Worm (Caenorhabditis elegans): ENCODE data around the gene C18B2.3.

The C18B2.3 gene

ce11 chrX:3584481-3584880, 17.1 kb upstream of the C18B2.3 start:
- TF ChIP-seq aha-1 (tag) (peak; percentile 90), lin-13 (GFP tag; optimal IDR thresholded peaks at IDR 0.05) (no peak), nhr-10 (tag; optimal IDR thresholded peaks at IDR 0.05) (no peak)

ce11 chrX:3585625-3586024, 16.0 kb upstream of the C18B2.3 start, which contains the start of gene T27A10.2:
T27A10.2 (plus strand) TSS chrX:3585957.
- no peak for TF ChIP-seq Y105C5A.15 (GFP tag; IDR thresholded peaks at IDR 0.05)
- peak; percentile 73 for TF ChIP-seq set-16 (GFP tag; IDR thresholded peaks at IDR 0.05)
- no peak for TF ChIP-seq unc-62 (GFP tag; optimal IDR thresholded peaks at IDR 0.05 in 1 of 2)
- no peak for TF ChIP-seq unc-62 (tag; optimal IDR thresholded peaks at IDR 0.05)
- no peak for TF ChIP-seq vab-7 (GFP tag; IDR thresholded peaks at IDR 0.05)
- peak; percentile 65 for TF ChIP-seq aha-1 (tag)
- TF ChIP-seq mes-2 (tag; optimal IDR thresholded peaks at IDR 0.05; ENCODE audit: poor library complexity, severe bottlenecking): no peak
- no peak for TF ChIP-seq gei-8 (GFP tag; optimal IDR thresholded peaks at IDR 0.05)
- TF ChIP-seq arid-1 (GFP tag; conservative IDR thresholded peaks at IDR 0.05): no peak

- TF ChIP-seq unc-62 (GFP tag; optimal IDR thresholded peaks at IDR 0.05 in 1 of 2) (peak in 1 of 2 experiments; percentile 11), unc-62 (tag; optimal IDR thresholded peaks at IDR 0.05) (no peak), Y5F2A.4 (GFP tag; optimal IDR thresholded peaks at IDR 0.05) (no peak)
These were observed 11.1 kb upstream of the C18B2.3 start for ce11 chrX:3590510-3590909.

DNA sequence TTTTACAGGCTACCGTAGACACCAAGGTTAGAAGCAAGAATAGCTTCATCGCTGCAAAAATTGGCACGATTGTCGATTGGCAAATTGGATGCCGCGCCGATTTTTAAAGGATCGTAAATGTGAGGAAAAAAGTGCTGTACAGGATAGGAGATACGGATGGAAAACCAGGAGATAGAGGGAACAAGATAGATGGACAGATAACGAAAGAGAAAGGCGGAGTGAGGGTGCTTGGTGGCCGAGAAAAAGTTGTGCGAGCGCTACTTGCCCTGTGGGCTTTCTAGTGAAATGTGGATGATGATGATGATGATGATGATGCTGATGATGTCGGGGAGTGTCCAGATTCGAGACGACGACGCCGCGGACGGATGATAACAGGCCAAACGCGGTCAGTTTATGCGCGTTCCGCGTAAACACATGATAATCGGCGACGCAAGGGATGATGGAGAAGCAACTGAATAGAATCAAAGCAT, 5.3 kb upstream of the C18B2.3 start, which contains the start of gene T27A10.6:
Gene T27A10.6, minus strand, starts transcription at position 51 of the 470 bp plus-strand sequence.
- TF ChIP-seq hlh-11 (tag; optimal IDR thresholded peaks at IDR 0.05) (peak; percentile 55), mxl-3 (GFP tag; optimal IDR thresholded peaks at IDR 0.05) (peak; percentile 41), unc-62 (GFP tag; optimal IDR thresholded peaks at IDR 0.05 in 1 of 2) (peak in 1 of 2 experiments; percentile 9), unc-62 (tag; optimal IDR thresholded peaks at IDR 0.05) (no peak), R02D3.7 (tag; optimal IDR thresholded peaks at IDR 0.05) (no peak)

- no peak for TF ChIP-seq lim-7 (GFP tag; IDR thresholded peaks at IDR 0.05)
- no peak for TF ChIP-seq ctbp-1 (GFP tag; IDR thresholded peaks at IDR 0.05)
- TF ChIP-seq daf-19 (GFP tag; conservative IDR thresholded peaks at IDR 0.05): no peak
- TF ChIP-seq ZK546.5 (tag; optimal IDR thresholded peaks at IDR 0.05): no peak
- no peak for TF ChIP-seq aha-1 (tag)
- no peak for TF ChIP-seq mdt-29 (GFP tag; IDR thresholded peaks at IDR 0.05)
- TF ChIP-seq ceh-82 (tag; optimal IDR thresholded peaks at IDR 0.05): no peak
- TF ChIP-seq ztf-7 (tag; optimal IDR thresholded peaks at IDR 0.05): no peak
- no peak for TF ChIP-seq nhr-41 (GFP tag; IDR thresholded peaks at IDR 0.05)
- TF ChIP-seq nhr-237 (tag; optimal IDR thresholded peaks at IDR 0.05): no peak
These were observed 4.7 kb upstream of the C18B2.3 start for ce11 chrX:3596967-3597366.

ce11 chrX:3599860-3600259, 1.8 kb upstream of the C18B2.3 start:
- peak in 1 of 2 experiments; percentile 84 for TF ChIP-seq daf-16 (GFP tag; optimal IDR thresholded peaks at IDR 0.05)
- TF ChIP-seq daf-16 (tag; optimal IDR thresholded peaks at IDR 0.05): no peak
- no peak for TF ChIP-seq madf-9 (GFP tag; conservative IDR thresholded peaks at IDR 0.05)

ce11 chrX:3600390-3600789, 1.2 kb upstream of the C18B2.3 start, which contains the start of gene cgr-1:
cgr-1 (minus strand) TSS chrX:3600457.
- TF ChIP-seq dve-1 (tag; optimal IDR thresholded peaks at IDR 0.05; ENCODE audit: insufficient read depth) (peak; percentile 63), ceh-20 (GFP tag; IDR thresholded peaks at IDR 0.05) (no peak), pqm-1 (tag; optimal IDR thresholded peaks at IDR 0.05) (peak; percentile 46), nhr-28 (tag; optimal IDR thresholded peaks at IDR 0.05) (peak; percentile 57), daf-16 (GFP tag; optimal IDR thresholded peaks at IDR 0.05) (no peak), daf-16 (tag; optimal IDR thresholded peaks at IDR 0.05) (peak; percentile 80), hlh-11 (tag; optimal IDR thresholded peaks at IDR 0.05) (peak; percentile 47), dmd-6 (GFP tag; IDR thresholded peaks at IDR 0.05) (peak; percentile 13; the same call in 1 of the 2 replicates), ztf-11 (tag; optimal IDR thresholded peaks at IDR 0.05) (no peak)
